Worm (Caenorhabditis elegans) whole organism, L4/young adult: ENCODE results near the gene ncs-5.

ENCODE experiments used
- W03F9.2 ChIP-seq: fragments of 150-350 bp; optimal IDR thresholded peaks from 2 replicates; lab custom pipeline; 2014; ENCODE audit warnings: missing biosample characterization, missing genetic modification characterization
- dao-5 ChIP-seq: sonication (generic microtip); optimal IDR thresholded peaks from 2 replicates; lab custom pipeline; 2016; ENCODE audit warnings: missing genotype, missing genetic modification characterization, moderate library complexity, missing compliant biosample characterization
- him-1 ChIP-seq: sonication (generic microtip); optimal IDR thresholded peaks from 2 replicates; lab custom pipeline; 2016; ENCODE audit warnings: missing genotype, missing genetic modification reagents, missing genetic modification characterization, missing compliant biosample characterization

ncs-5 gene

ce11 chrV:18819643-18820042, at the start of gene ncs-5:
Gene ncs-5 (plus strand): TSS chrV:18819766.
- TF ChIP-seq dao-5 (no peak), him-1 (tag; lab: Kevin White, UChicago) (no peak), W03F9.2 (tag; lab: Kevin White, UChicago) (no peak)

ce11 chrV:18769902-18770301, 49.7 kb upstream of the ncs-5 start:
- no peak for TF ChIP-seq W03F9.2 (tag; lab: Kevin White, UChicago)
- TF ChIP-seq dao-5: no peak
- TF ChIP-seq him-1 (tag; lab: Kevin White, UChicago): no peak

- TF ChIP-seq W03F9.2 (tag; lab: Kevin White, UChicago) (no peak), him-1 (tag; lab: Kevin White, UChicago) (no peak), dao-5 (no peak)
Observed at ce11 chrV:18770623-18771022, 48.9 kb upstream of the ncs-5 start, which contains the start of gene clec-255. Gene clec-255 (minus strand): TSS chrV:18770723.

DNA sequence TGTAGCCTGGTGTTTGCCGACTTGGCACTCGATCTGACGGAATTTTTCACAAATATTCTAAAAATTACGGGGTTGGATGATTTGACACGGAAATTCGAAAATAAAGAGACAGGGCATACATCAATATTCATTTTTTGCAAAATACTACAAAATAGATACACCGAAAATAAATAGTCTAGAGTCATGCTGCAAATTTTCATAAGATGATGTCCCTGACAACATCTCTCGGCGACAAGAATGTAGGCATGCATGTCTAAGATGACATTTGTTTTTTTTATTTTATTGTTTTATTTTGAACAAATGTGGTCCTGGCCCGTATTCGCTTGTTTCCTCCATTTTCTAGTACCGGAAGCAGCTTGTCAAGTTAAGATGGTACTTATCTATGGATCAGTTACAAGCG, 48.2 kb upstream of the ncs-5 start, which contains the start of gene clec-256:
Gene clec-256 (plus strand): TSS at position 301 of the 400 bp plus-strand sequence.
- no peak for TF ChIP-seq W03F9.2 (tag; lab: Kevin White, UChicago)
- TF ChIP-seq dao-5: no peak
- no peak for TF ChIP-seq him-1 (tag; lab: Kevin White, UChicago)

ce11 chrV:18771804-18772386, 47.7 kb upstream of the ncs-5 start:
- TF ChIP-seq dao-5 (no peak), him-1 (tag; lab: Kevin White, UChicago) (no peak), W03F9.2 (tag; lab: Kevin White, UChicago) (no peak)

ce11 chrV:18772761-18773160, 46.8 kb upstream of the ncs-5 start, which contains the start of gene clec-257:
Gene clec-257 (plus strand): TSS chrV:18773061.
- no peak for TF ChIP-seq dao-5
- TF ChIP-seq W03F9.2 (tag; lab: Kevin White, UChicago): no peak
- TF ChIP-seq him-1 (tag; lab: Kevin White, UChicago): no peak

DNA sequence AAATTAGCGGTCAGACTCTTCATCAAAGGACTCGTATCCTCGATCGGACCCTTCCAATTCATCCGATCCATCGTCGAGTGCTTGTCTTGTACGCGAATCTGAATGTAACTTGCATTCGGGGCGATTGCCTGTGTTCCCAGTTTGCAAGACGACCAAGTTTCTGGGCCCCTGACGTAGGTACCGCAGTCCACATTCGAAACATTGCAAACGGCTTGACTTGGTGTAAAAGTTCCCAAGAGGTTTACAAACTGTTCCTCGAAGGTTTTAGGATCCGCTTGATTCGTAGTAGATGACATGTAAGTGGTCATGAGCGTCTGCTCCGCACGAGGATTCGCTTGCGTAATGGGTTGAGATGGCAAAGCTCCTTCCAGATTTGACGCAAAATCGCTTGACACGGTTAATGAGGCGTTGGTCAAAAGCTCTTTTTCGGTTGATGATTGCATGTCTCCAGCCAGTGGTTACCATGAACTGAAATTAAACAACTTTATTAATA, 43.3 kb upstream of the ncs-5 start, which contains the start of gene Y17D7B.4:
Gene Y17D7B.4 (minus strand): TSS at position 443 of the 493 bp plus-strand sequence.
- no peak for TF ChIP-seq dao-5
- no peak for TF ChIP-seq W03F9.2 (tag; lab: Kevin White, UChicago)
- no peak for TF ChIP-seq him-1 (tag; lab: Kevin White, UChicago)

DNA sequence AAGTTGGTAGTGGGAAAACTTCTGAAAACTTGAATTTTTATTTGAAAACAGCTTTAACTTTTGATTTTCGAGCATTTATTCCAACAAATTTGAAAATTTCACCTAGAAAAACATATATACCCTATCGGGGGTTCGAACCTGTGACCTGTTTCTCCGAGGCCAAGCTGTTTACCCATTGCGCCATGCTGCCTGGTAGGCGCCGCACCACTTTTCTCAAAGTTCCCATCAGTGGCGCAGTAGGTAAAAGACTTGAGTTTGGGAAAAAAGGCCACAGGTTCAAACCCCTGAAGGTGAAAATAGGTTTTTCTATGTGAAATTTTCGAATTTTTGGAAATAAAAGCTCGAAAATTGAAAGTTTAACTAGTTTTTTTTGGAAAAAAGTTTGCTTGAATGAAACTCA, 39.0 kb upstream of the ncs-5 start:
- TF ChIP-seq W03F9.2 (tag; lab: Kevin White, UChicago): no peak
- no peak for TF ChIP-seq dao-5
- no peak for TF ChIP-seq him-1 (tag; lab: Kevin White, UChicago)

DNA sequence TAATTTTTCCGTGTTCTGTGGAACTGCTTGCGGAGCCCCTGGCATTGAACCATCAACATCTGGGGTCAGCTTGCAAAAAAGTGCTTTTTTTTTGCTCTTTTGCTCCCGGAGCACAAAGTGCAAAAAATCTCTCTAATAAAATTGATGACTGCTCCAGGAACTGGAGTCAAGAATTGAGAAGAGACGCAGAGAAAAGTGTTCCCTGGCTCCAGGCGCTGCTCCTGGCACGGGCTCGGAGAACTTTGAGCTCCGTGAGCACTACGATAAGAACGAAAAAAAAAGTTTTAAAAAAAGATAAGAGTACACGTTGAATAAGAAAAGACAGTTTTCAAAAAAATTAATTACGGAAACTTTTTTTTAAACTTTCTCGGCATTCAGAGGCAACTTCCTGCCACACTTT, 36.8 kb upstream of the ncs-5 start:
- TF ChIP-seq him-1 (tag; lab: Kevin White, UChicago) (no peak), W03F9.2 (tag; lab: Kevin White, UChicago) (no peak), dao-5 (no peak)

- no peak for TF ChIP-seq him-1 (tag; lab: Kevin White, UChicago)
- no peak for TF ChIP-seq dao-5
- TF ChIP-seq W03F9.2 (tag; lab: Kevin White, UChicago): no peak
Observed at ce11 chrV:18783474-18783873, 36.1 kb upstream of the ncs-5 start, which contains the start of gene Y17D7B.10. Gene Y17D7B.10 (plus strand): TSS chrV:18783716.

DNA sequence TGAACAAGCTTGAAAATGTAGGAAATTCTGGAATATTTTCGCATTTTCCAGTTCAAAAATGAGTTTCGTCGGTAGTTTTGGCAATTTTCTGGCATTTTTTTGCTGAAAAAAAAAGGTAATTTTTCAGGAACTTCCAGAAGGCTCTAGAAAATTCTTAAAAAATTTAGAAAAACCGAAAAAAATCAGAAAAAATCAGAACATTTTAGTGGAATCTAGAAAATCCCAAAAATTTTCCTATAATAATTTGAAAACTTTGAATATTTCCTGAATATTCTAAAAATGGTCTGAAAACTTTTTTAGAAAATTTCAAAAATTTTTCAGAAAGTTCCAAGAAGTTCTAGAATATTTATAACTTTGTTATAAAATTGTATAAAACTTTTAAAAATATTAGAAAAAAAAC, 32.9 kb upstream of the ncs-5 start, which contains the start of gene Y17D7B.3:
Gene Y17D7B.3 (minus strand): TSS at position 101 of the 400 bp plus-strand sequence.
- TF ChIP-seq W03F9.2 (tag; lab: Kevin White, UChicago) (no peak), him-1 (tag; lab: Kevin White, UChicago) (no peak), dao-5 (no peak)

DNA sequence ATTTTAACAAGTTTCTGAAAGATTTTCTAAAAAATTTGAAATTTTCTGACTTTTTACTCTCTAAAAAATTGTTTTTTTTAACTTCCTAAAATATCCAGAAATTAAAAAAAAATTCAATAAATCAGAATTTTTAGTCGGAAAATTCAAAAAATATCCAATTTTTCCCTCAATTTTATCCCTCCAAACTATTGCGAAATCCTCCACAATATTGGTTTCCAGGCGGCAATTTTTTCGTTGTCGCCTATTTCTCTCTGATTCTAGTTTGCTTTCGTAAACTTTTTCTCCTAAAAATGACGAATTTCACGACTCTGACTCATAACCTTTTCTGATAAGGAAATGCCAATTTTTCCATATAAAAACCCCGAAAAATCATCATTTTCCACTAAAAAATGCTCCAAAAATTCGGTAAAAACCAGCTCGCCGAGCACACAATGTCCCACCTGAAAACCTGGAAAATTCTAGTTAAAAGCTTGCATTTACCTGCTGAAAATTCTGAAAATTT, 32.1 kb upstream of the ncs-5 start, which contains the start of gene Y17D7B.2:
Gene Y17D7B.2 (plus strand): TSS at position 323 of the 502 bp plus-strand sequence.
- TF ChIP-seq dao-5 (no peak), W03F9.2 (tag; lab: Kevin White, UChicago) (no peak), him-1 (tag; lab: Kevin White, UChicago) (no peak)

- no peak for TF ChIP-seq dao-5
- TF ChIP-seq W03F9.2 (tag; lab: Kevin White, UChicago): no peak
- no peak for TF ChIP-seq him-1 (tag; lab: Kevin White, UChicago)
Observed at ce11 chrV:18790658-18791057, 28.9 kb upstream of the ncs-5 start, which contains the start of gene nhr-231. Gene nhr-231 (plus strand): TSS chrV:18790958.

- TF ChIP-seq him-1 (tag; lab: Kevin White, UChicago) (no peak), W03F9.2 (tag; lab: Kevin White, UChicago) (no peak), dao-5 (no peak)
Observed at ce11 chrV:18800811-18801210, 18.8 kb upstream of the ncs-5 start, which contains the start of gene nhr-170. Gene nhr-170 (minus strand): TSS chrV:18800826.
